Worm (Caenorhabditis elegans) whole organism, young adult: ENCODE results near the gene coq-5.

Experiments used
- C06A6.2 ChIP-seq: fragments of 200-800 bp; sonication (Bioruptor generic); conservative IDR thresholded peaks from 2 replicates; pipeline ENCODE4 v1.3.6; 2022; ENCODE audit warnings: missing genetic modification characterization, missing compliant biosample characterization
- T07F8.4 ChIP-seq: sonication (generic microtip); optimal IDR thresholded peaks from 2 replicates; lab custom pipeline; 2016; ENCODE audit warnings: mild to moderate bottlenecking, missing genetic modification characterization, moderate library complexity, missing compliant biosample characterization
- nfyb-1 ChIP-seq: fragments of 200-800 bp; sonication (Bioruptor generic); IDR thresholded peaks from 2 replicates; pipeline ENCODE4 v1.3.6; 2022; ENCODE audit warnings: missing genetic modification reagents, missing genetic modification characterization, missing compliant biosample characterization
- rcor-1 ChIP-seq: fragments of 200-800 bp; sonication (Bioruptor generic); IDR thresholded peaks from 2 replicates; pipeline ENCODE4 v1.3.6; 2022; ENCODE audit warnings: missing genetic modification reagents, missing genetic modification characterization, missing compliant biosample characterization
- tbp1 ChIP-seq: fragments of 200-800 bp; sonication (Bioruptor generic); optimal IDR thresholded peaks from 2 replicates; lab custom pipeline; 2018; ENCODE audit warnings: mild to moderate bottlenecking, missing genetic modification characterization, missing compliant biosample characterization
- tlf-1 ChIP-seq: fragments of 200-800 bp; sonication (Bioruptor generic); optimal IDR thresholded peaks from 2 replicates; lab custom pipeline; 2018; ENCODE audit warnings: mild to moderate bottlenecking, missing genetic modification characterization, missing compliant biosample characterization

ce11 chrIII:7843536-7843935 lies 14.7 kb downstream of the coq-5 start, which contains the start of gene ZK652.8:
- TF ChIP-seq T07F8.4 (tag; lab: Kevin White, UChicago) = no peak
- TF ChIP-seq C06A6.2 (GFP tag; lab: Robert Waterston, UW) = no peak
- no peak for TF ChIP-seq rcor-1 (GFP tag; lab: Robert Waterston, UW)
- no peak for TF ChIP-seq nfyb-1 (GFP tag; lab: Robert Waterston, UW)
- TF ChIP-seq tlf-1 (GFP tag; lab: Kevin White, UChicago) = no peak
- TF ChIP-seq tbp1 (GFP tag; lab: Kevin White, UChicago) = no peak
